Fruit fly (Drosophila melanogaster): ENCODE data around the gene CG3062.

DNA sequence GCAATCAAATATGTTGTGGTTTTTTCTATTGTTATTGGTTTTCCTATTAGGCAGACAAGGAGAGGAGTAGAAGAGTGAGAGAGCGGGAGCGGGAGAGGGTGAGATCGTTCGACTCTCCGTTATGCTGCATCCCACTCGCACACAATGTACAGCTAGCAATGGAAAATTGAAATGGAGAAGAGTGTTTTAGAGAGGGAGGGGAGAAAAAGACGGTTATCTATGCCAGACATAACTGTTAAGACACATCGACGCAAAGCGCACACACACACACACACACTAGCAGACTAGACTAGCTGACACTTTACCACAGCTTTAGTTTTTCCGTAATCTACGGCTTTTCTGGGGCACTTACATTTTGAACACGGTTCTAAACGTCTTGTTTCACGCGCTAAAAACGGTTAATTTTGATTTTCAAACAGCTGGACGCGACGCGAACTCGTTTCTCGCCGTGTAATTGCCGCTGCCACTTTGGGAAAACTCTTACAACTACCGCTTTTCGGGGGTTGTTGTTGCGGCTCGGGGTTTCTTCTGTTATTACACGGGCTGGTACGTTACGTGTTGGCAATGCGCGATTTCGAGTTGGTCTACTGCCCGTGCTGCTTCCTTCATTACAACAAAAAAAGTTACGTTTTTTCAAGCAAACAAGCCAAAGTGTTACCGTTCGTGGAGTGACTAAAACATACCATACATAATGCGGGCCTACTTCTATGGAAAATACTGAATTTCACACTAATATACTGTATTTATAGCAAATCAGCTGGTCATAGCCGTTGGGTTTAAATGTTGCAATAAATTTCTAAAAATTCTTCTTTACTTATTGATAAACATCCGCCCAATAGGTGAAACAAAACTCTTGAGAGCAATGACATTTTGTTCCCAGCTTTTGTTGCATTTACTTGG, 34.5 kb upstream of the CG3062 start, which contains the start of gene fzr:
- TF ChIP-seq psq (optimal IDR thresholded peaks at IDR 0.05) (no peak), pan (optimal IDR thresholded peaks at IDR 0.05) (no peak), Dll (optimal IDR thresholded peaks at IDR 0.05) (no peak), usp (GFP tag; optimal IDR thresholded peaks at IDR 0.05) (no peak)

All from whole organism.